Fruit fly (Drosophila melanogaster) whole organism, embryonic: Measurements from ENCODE around the gene CG45045.

Experiments used
- Adf1 ChIP-seq: fragments of 200-800 bp; sonication (Bioruptor generic); IDR thresholded peaks from 2 replicates; pipeline ENCODE4 v1.3.6; 2022; ENCODE audit warnings: missing biosample characterization, missing genetic modification characterization
- Atf-2 ChIP-seq: fragments of 200-800 bp; sonication (Bioruptor generic); optimal IDR thresholded peaks from 2 replicates; lab custom pipeline; 2016; ENCODE audit warnings: missing biosample characterization, missing genetic modification characterization
- Atf6 ChIP-seq: fragments of 200-800 bp; sonication (Bioruptor generic); IDR thresholded peaks from 2 replicates; pipeline ENCODE4 v1.3.6; 2022; ENCODE audit warnings: missing biosample characterization, missing genetic modification characterization
- B-H2 ChIP-seq: fragments of 200-800 bp; sonication (Bioruptor generic); optimal IDR thresholded peaks from 2 replicates; lab custom pipeline; 2018; ENCODE audit warnings: missing biosample characterization, mild to moderate bottlenecking, missing genetic modification characterization
- CG1024 ChIP-seq: fragments of 200-800 bp; sonication (Bioruptor generic); IDR thresholded peaks from 2 replicates; pipeline ENCODE4 v1.3.6; 2022; ENCODE audit warnings: missing biosample characterization, missing genetic modification characterization
- CG11696 ChIP-seq: fragments of 200-800 bp; sonication (Bioruptor generic); IDR thresholded peaks from 2 replicates; pipeline ENCODE4 v1.3.6; 2022; ENCODE audit warnings: missing biosample characterization, missing genetic modification characterization
- CG14014 ChIP-seq: fragments of 200-800 bp; sonication (Bioruptor generic); IDR thresholded peaks from 2 replicates; pipeline ENCODE4 v1.3.6; 2022; ENCODE audit warnings: missing biosample characterization, missing genetic modification characterization
- CG15269 ChIP-seq: fragments of 200-800 bp; sonication (Bioruptor generic); optimal IDR thresholded peaks from 2 replicates; lab custom pipeline; 2018; ENCODE audit warnings: missing biosample characterization, mild to moderate bottlenecking, missing genetic modification characterization, moderate library complexity
- CG15696 ChIP-seq: fragments of 200-800 bp; sonication (Bioruptor generic); optimal IDR thresholded peaks from 2 replicates; lab custom pipeline; 2019; ENCODE audit warnings: missing biosample characterization, mild to moderate bottlenecking, missing genetic modification characterization, moderate library complexity
- CG16863 ChIP-seq: fragments of 200-800 bp; sonication (Bioruptor generic); optimal IDR thresholded peaks from 3 replicates; lab custom pipeline; 2016; ENCODE audit warnings: missing biosample characterization, missing genetic modification characterization
- CG17361 ChIP-seq: fragments of 200-800 bp; sonication (Bioruptor generic); IDR thresholded peaks from 3 replicates; pipeline ENCODE4 v1.3.6; 2022; ENCODE audit warnings: missing biosample characterization, missing genetic modification characterization
- CG17802 ChIP-seq: fragments of 200-800 bp; sonication (Bioruptor generic); optimal IDR thresholded peaks from 2 replicates; lab custom pipeline; 2018; ENCODE audit warnings: missing biosample characterization, mild to moderate bottlenecking, missing genetic modification characterization, moderate library complexity
- CG2199 ChIP-seq: fragments of 200-800 bp; sonication (Bioruptor generic); IDR thresholded peaks from 3 replicates; pipeline ENCODE4 v1.3.6; 2022; ENCODE audit warnings: missing biosample characterization, missing genetic modification characterization
- CG3065 ChIP-seq: fragments of 200-800 bp; sonication (Bioruptor generic); optimal IDR thresholded peaks from 2 replicates; lab custom pipeline; 2016; ENCODE audit warnings: missing biosample characterization, missing genetic modification characterization
- CG31224 ChIP-seq: fragments of 200-800 bp; sonication (Bioruptor generic); IDR thresholded peaks from 2 replicates; pipeline ENCODE4 v1.3.6; 2022; ENCODE audit warnings: missing biosample characterization, missing genetic modification characterization
- CG4404 ChIP-seq: fragments of 200-800 bp; sonication (Bioruptor generic); IDR thresholded peaks from 2 replicates; pipeline ENCODE4 v1.3.6; 2022; ENCODE audit warnings: missing biosample characterization, missing genetic modification characterization
- CG4820 ChIP-seq: fragments of 200-800 bp; sonication (Bioruptor generic); optimal IDR thresholded peaks from 3 replicates; lab custom pipeline; 2016; ENCODE audit warnings: missing biosample characterization, missing genetic modification characterization
- CG7987 ChIP-seq: fragments of 200-800 bp; sonication (Bioruptor generic); optimal IDR thresholded peaks from 2 replicates; lab custom pipeline; 2018; ENCODE audit warnings: missing biosample characterization, mild to moderate bottlenecking, missing genetic modification characterization, moderate library complexity
- CG8478 ChIP-seq: fragments of >200 bp; optimal IDR thresholded peaks from 2 replicates; lab custom pipeline; 2018
- Fer2 ChIP-seq: fragments of 200-800 bp; sonication (Bioruptor generic); optimal IDR thresholded peaks from 2 replicates; lab custom pipeline; 2018; ENCODE audit warnings: missing biosample characterization, mild to moderate bottlenecking, missing genetic modification characterization, moderate library complexity
- HmgZ ChIP-seq: fragments of 200-800 bp; sonication (Bioruptor generic); optimal IDR thresholded peaks from 2 replicates; lab custom pipeline; 2018; ENCODE audit warnings: missing biosample characterization, mild to moderate bottlenecking, missing genetic modification characterization
- Hr51 ChIP-seq, 2 experiments: fragments of 200-800 bp; sonication (Bioruptor generic); optimal IDR thresholded peaks; 2 replicates in 1 of 2; 3 replicates in 1 of 2; lab custom pipeline; 2016 to 2018; ENCODE audit warnings: missing biosample characterization in 2 of 2, missing genetic modification characterization in 2 of 2, mild to moderate bottlenecking in 1 of 2, moderate library complexity in 1 of 2
- MESR4 ChIP-seq: fragments of 200-800 bp; sonication (Bioruptor generic); optimal IDR thresholded peaks from 2 replicates; lab custom pipeline; 2018; ENCODE audit warnings: missing biosample characterization, mild to moderate bottlenecking, missing genetic modification characterization, moderate library complexity
- Rfx ChIP-seq: fragments of 200-800 bp; sonication (Bioruptor generic); IDR thresholded peaks from 2 replicates; pipeline ENCODE4 v1.3.6; 2022; ENCODE audit warnings: missing biosample characterization, missing genetic modification characterization
- Sox100B ChIP-seq: fragments of 200-800 bp; sonication (Bioruptor generic); optimal IDR thresholded peaks from 3 replicates; lab custom pipeline; 2018; ENCODE audit warnings: missing biosample characterization, mild to moderate bottlenecking, missing genetic modification characterization
- Stat92E ChIP-seq, 3 experiments: fragments of >200 bp in 2 of 3; fragments of 200-800 bp in 1 of 3; sonication (Bioruptor generic) in 1 of 3; optimal IDR thresholded peaks; 2 replicates each; lab custom pipeline; 2017 to 2019; ENCODE audit warnings: missing biosample characterization in 3 of 3, missing genetic modification characterization in 3 of 3, mild to moderate bottlenecking in 1 of 3, moderate library complexity in 1 of 3
- Vsx1 ChIP-seq: fragments of 200-800 bp; sonication (Bioruptor generic); optimal IDR thresholded peaks from 2 replicates; lab custom pipeline; 2017; ENCODE audit warnings: missing biosample characterization, mild to moderate bottlenecking, missing genetic modification characterization, missing genetic modification reagents
- amos ChIP-seq: fragments of 200-800 bp; sonication (Bioruptor generic); IDR thresholded peaks from 2 replicates; pipeline ENCODE4 v1.3.6; 2022; ENCODE audit warnings: missing biosample characterization, missing genetic modification characterization; ENCODE audit not compliant: partially characterized antibody
- aop ChIP-seq: fragments of 200-800 bp; sonication (Bioruptor generic); IDR thresholded peaks from 2 replicates; pipeline ENCODE4 v1.3.6; 2022; ENCODE audit warnings: missing biosample characterization, missing genetic modification characterization
- btn ChIP-seq: fragments of 200-800 bp; sonication (Bioruptor generic); optimal IDR thresholded peaks from 2 replicates; lab custom pipeline; 2016; ENCODE audit warnings: missing biosample characterization, missing genetic modification characterization
- cg ChIP-seq: fragments of 200-800 bp; sonication (Bioruptor generic); optimal IDR thresholded peaks from 3 replicates; lab custom pipeline; 2019; ENCODE audit warnings: missing biosample characterization, mild to moderate bottlenecking, missing genetic modification characterization, moderate library complexity
- croc ChIP-seq: fragments of 200-800 bp; sonication (Bioruptor generic); conservative IDR thresholded peaks from 3 replicates; pipeline ENCODE4 v1.3.6; 2022; ENCODE audit warnings: missing biosample characterization, missing genetic modification characterization
- esg ChIP-seq: fragments of 200-800 bp; sonication (Bioruptor generic); conservative IDR thresholded peaks from 2 replicates; pipeline ENCODE4 v1.3.6; 2022; ENCODE audit warnings: missing biosample characterization, missing genetic modification characterization
- fru ChIP-seq: fragments of >200 bp; optimal IDR thresholded peaks from 2 replicates; lab custom pipeline; 2017
- gce ChIP-seq: fragments of 200-800 bp; sonication (Bioruptor generic); IDR thresholded peaks from 3 replicates; pipeline ENCODE4 v1.3.6; 2022; ENCODE audit warnings: missing biosample characterization, missing genetic modification characterization
- hb ChIP-seq: fragments of 200-800 bp; sonication (Bioruptor generic); IDR thresholded peaks from 3 replicates; pipeline ENCODE4 v1.3.6; 2022; ENCODE audit warnings: missing biosample characterization, missing genetic modification characterization; ENCODE audit not compliant: partially characterized antibody
- her ChIP-seq: fragments of 200-800 bp; sonication (Bioruptor generic); optimal IDR thresholded peaks from 2 replicates; lab custom pipeline; 2016; ENCODE audit warnings: missing biosample characterization, missing genetic modification characterization
- hkb ChIP-seq, 2 experiments: fragments of 200-800 bp in 1 of 2; fragments of >200 bp in 1 of 2; sonication (Bioruptor generic) in 1 of 2; IDR thresholded peaks in 1 of 2; optimal IDR thresholded peaks in 1 of 2; 2 replicates each; pipeline versions ENCODE4 v1.3.6 to Lab custom; 2017 to 2022; ENCODE audit warnings: missing biosample characterization in 1 of 2, missing genetic modification characterization in 1 of 2
- insv ChIP-seq, 2 experiments: fragments of 200-800 bp; sonication (Bioruptor generic); optimal IDR thresholded peaks; 3 replicates each; lab custom pipeline; 2016 to 2018; ENCODE audit warnings: missing biosample characterization in 2 of 2, missing genetic modification characterization in 2 of 2
- inv ChIP-seq: fragments of 200-800 bp; sonication (Bioruptor generic); IDR thresholded peaks from 2 replicates; pipeline ENCODE4 v1.3.6; 2022; ENCODE audit warnings: missing biosample characterization, missing genetic modification characterization; ENCODE audit not compliant: partially characterized antibody
- klu ChIP-seq: fragments of 200-800 bp; sonication (Bioruptor generic); IDR thresholded peaks from 2 replicates; pipeline ENCODE4 v1.3.6; 2022; ENCODE audit warnings: missing biosample characterization, missing genetic modification characterization
- lov ChIP-seq, 2 experiments: fragments of 200-800 bp in 1 of 2; fragments of >200 bp in 1 of 2; sonication (Bioruptor generic) in 1 of 2; IDR thresholded peaks in 1 of 2; optimal IDR thresholded peaks in 1 of 2; 2 replicates in 1 of 2; 3 replicates in 1 of 2; pipeline versions ENCODE4 v1.3.6 to Lab custom; 2017 to 2022; ENCODE audit warnings: missing biosample characterization in 1 of 2, missing genetic modification characterization in 1 of 2
- otp ChIP-seq: fragments of 200-800 bp; sonication (Bioruptor generic); IDR thresholded peaks from 3 replicates; pipeline ENCODE4, ENCODE4 v1.3.6; 2022; ENCODE audit warnings: missing biosample characterization, missing genetic modification characterization
- pb ChIP-seq: fragments of 200-800 bp; sonication (Bioruptor generic); optimal IDR thresholded peaks from 3 replicates; lab custom pipeline; 2016; ENCODE audit warnings: missing biosample characterization, missing genetic modification characterization
- pzg ChIP-seq: fragments of 200-800 bp; sonication (Bioruptor generic); optimal IDR thresholded peaks from 3 replicates; lab custom pipeline; 2018; ENCODE audit warnings: missing biosample characterization, mild to moderate bottlenecking, missing genetic modification characterization, moderate library complexity
- sens-2 ChIP-seq: fragments of 200-800 bp; sonication (Bioruptor generic); IDR thresholded peaks from 2 replicates; pipeline ENCODE4 v1.3.6; 2022; ENCODE audit warnings: missing biosample characterization, missing genetic modification characterization
- slp2 ChIP-seq: fragments of 200-800 bp; sonication (Bioruptor generic); optimal IDR thresholded peaks from 2 replicates; lab custom pipeline; 2016; ENCODE audit warnings: missing biosample characterization, missing genetic modification characterization
- stwl ChIP-seq: fragments of 200-800 bp; sonication (Bioruptor generic); optimal IDR thresholded peaks from 3 replicates; lab custom pipeline; 2018; ENCODE audit warnings: missing biosample characterization, mild to moderate bottlenecking, missing genetic modification characterization, moderate library complexity
- tap ChIP-seq: fragments of 200-800 bp; optimal IDR thresholded peaks from 3 replicates; lab custom pipeline; 2019; ENCODE audit warnings: missing biosample characterization, mild to moderate bottlenecking, missing genetic modification characterization, moderate library complexity
- trem ChIP-seq: fragments of 200-800 bp; optimal IDR thresholded peaks from 3 replicates; lab custom pipeline; 2019; ENCODE audit warnings: missing biosample characterization, mild to moderate bottlenecking, missing genetic modification characterization, moderate library complexity
- zfh1 ChIP-seq: fragments of 200-800 bp; sonication (Bioruptor generic); IDR thresholded peaks from 3 replicates; pipeline ENCODE4 v1.3.6; 2022; ENCODE audit warnings: missing biosample characterization, missing genetic modification characterization

CG45045 gene

dm6 chr3R:17655040-17655439 lies 12.3 kb upstream of the CG45045 start (continued):
- TF ChIP-seq tap: peak; percentile 2
- TF ChIP-seq gce (GFP tag; lab: Robert Waterston, UW): no peak
- no peak for TF ChIP-seq hkb (optimal IDR thresholded peaks at IDR 0.05; lab: Kevin White, UChicago)
- TF ChIP-seq hkb (GFP tag; IDR thresholded peaks at IDR 0.05; lab: Robert Waterston, UW): peak; percentile 38
- TF ChIP-seq CG4820 (GFP tag; lab: Kevin White, UChicago): no peak
- no peak for TF ChIP-seq Fer2 (tag; lab: Kevin White, UChicago)
- no peak for TF ChIP-seq Stat92E (GFP tag; optimal IDR thresholded peaks at IDR 0.05; lab: Kevin White, UChicago)
- TF ChIP-seq inv (GFP tag; lab: Robert Waterston, UW): no peak
- no peak for TF ChIP-seq trem (tag; lab: Kevin White, UChicago)
- no peak for TF ChIP-seq amos (GFP tag; lab: Robert Waterston, UW)
- TF ChIP-seq klu (GFP tag; lab: Robert Waterston, UW): no peak
- TF ChIP-seq CG3065: no peak
- TF ChIP-seq Rfx (GFP tag; lab: Robert Waterston, UW): no peak
- TF ChIP-seq Vsx1: no peak
- TF ChIP-seq B-H2: no peak
- no peak for TF ChIP-seq CG11696 (GFP tag; lab: Robert Waterston, UW)
- no peak for TF ChIP-seq zfh1
- TF ChIP-seq slp2 (GFP tag; lab: Kevin White, UChicago): no peak
- TF ChIP-seq CG8478 (lab: Kevin White, UChicago): no peak
- no peak for TF ChIP-seq hb (GFP tag; lab: Robert Waterston, UW)
- TF ChIP-seq Atf6: no peak
- no peak for TF ChIP-seq pb (GFP tag; lab: Kevin White, UChicago)
- no peak for TF ChIP-seq CG1024
- no peak for TF ChIP-seq CG31224 (GFP tag; lab: Robert Waterston, UW)
- TF ChIP-seq CG4404 (GFP tag; lab: Robert Waterston, UW): no peak
- TF ChIP-seq btn (GFP tag; lab: Kevin White, UChicago): no peak
- TF ChIP-seq stwl: peak; percentile 69
- TF ChIP-seq insv (GFP tag; optimal IDR thresholded peaks at IDR 0.05; lab: Kevin White, UChicago): no peak
- no peak for TF ChIP-seq her (GFP tag; lab: Kevin White, UChicago)
- TF ChIP-seq esg (GFP tag; lab: Robert Waterston, UW): no peak
- TF ChIP-seq HmgZ: no peak
- 0 out of 2 replicates have a peak, but pooled peaks have one; percentile 43 for TF ChIP-seq sens-2
- 0 out of 3 replicates have a peak, but pooled peaks have one; percentile 76 for TF ChIP-seq CG2199 (GFP tag; lab: Robert Waterston, UW)
- no peak for TF ChIP-seq Adf1 (GFP tag; lab: Robert Waterston, UW)
- TF ChIP-seq CG15269 (tag; lab: Kevin White, UChicago): no peak
- peak; percentile 30 for TF ChIP-seq Sox100B (GFP tag; lab: Kevin White, UChicago)
- no peak for TF ChIP-seq otp (GFP tag; lab: Robert Waterston, UW)
- no peak for TF ChIP-seq pzg
- TF ChIP-seq croc: no peak
- peak; percentile 48 for TF ChIP-seq cg (GFP tag; lab: Kevin White, UChicago)
- TF ChIP-seq Atf-2 (GFP tag; lab: Kevin White, UChicago): no peak
- TF ChIP-seq CG15696 (tag; lab: Kevin White, UChicago): no peak
- TF ChIP-seq lov (optimal IDR thresholded peaks at IDR 0.05; lab: Kevin White, UChicago): no peak
- peak; percentile 77; the same call in 2 of the 3 replicates for TF ChIP-seq lov (GFP tag; IDR thresholded peaks at IDR 0.05; lab: Robert Waterston, UW)
- TF ChIP-seq CG17361 (GFP tag; lab: Robert Waterston, UW): no peak
- no peak for TF ChIP-seq fru (lab: Kevin White, UChicago)
- TF ChIP-seq CG7987 (GFP tag; lab: Kevin White, UChicago): no peak
- TF ChIP-seq CG14014: peak; percentile 24; the same call in 1 of the 2 replicates
- no peak for TF ChIP-seq aop (GFP tag; lab: Robert Waterston, UW)
- TF ChIP-seq Hr51 (GFP tag; optimal IDR thresholded peaks at IDR 0.05; lab: Kevin White, UChicago): peak in 1 of 2 experiments; percentile 26
- no peak for TF ChIP-seq CG16863
- no peak for TF ChIP-seq MESR4 (GFP tag; lab: Kevin White, UChicago)
- TF ChIP-seq CG17802 (tag; lab: Kevin White, UChicago): no peak
